Worm (Caenorhabditis elegans) whole organism, late embryonic: ENCODE results near the gene ccch-1.

Experiments
- C08G9.2 ChIP-seq: sonication (generic microtip); optimal IDR thresholded peaks from 2 replicates; lab custom pipeline; 2016; ENCODE audit warnings: mild to moderate bottlenecking, missing genetic modification characterization, moderate library complexity, missing compliant biosample characterization
- F13H6.1 ChIP-seq: sonication (generic microtip); optimal IDR thresholded peaks from 2 replicates; lab custom pipeline; 2016; ENCODE audit warnings: missing genetic modification characterization, missing compliant biosample characterization
- ama-1 ChIP-seq: fragments of 150-350 bp; optimal IDR thresholded peaks from 2 replicates; lab custom pipeline; 2014
- ceh-14 ChIP-seq: sonication (generic microtip); optimal IDR thresholded peaks from 2 replicates; lab custom pipeline; 2016; ENCODE audit warnings: missing genotype, missing genetic modification characterization, missing compliant biosample characterization
- ceh-18 ChIP-seq: sonication (generic microtip); optimal IDR thresholded peaks from 2 replicates; lab custom pipeline; 2016; ENCODE audit warnings: missing genetic modification characterization, missing compliant biosample characterization
- ceh-19 ChIP-seq: fragments of 200-800 bp; sonication (Bioruptor generic); optimal IDR thresholded peaks from 2 replicates; lab custom pipeline; 2018; ENCODE audit warnings: mild to moderate bottlenecking, missing genetic modification characterization, missing compliant biosample characterization
- ceh-2 ChIP-seq: sonication (generic microtip); optimal IDR thresholded peaks from 2 replicates; lab custom pipeline; 2016; ENCODE audit warnings: missing genotype, missing genetic modification characterization, missing compliant biosample characterization
- ceh-22 ChIP-seq: sonication (generic microtip); optimal IDR thresholded peaks from 2 replicates; lab custom pipeline; 2017; ENCODE audit warnings: missing biosample characterization, missing genetic modification characterization
- ceh-31 ChIP-seq: sonication (generic microtip); optimal IDR thresholded peaks from 2 replicates; lab custom pipeline; 2016; ENCODE audit warnings: missing genetic modification characterization, missing compliant biosample characterization
- ceh-34 ChIP-seq: sonication (generic microtip); optimal IDR thresholded peaks from 2 replicates; lab custom pipeline; 2016; ENCODE audit warnings: mild to moderate bottlenecking, missing genetic modification characterization, missing compliant biosample characterization
- ceh-48 ChIP-seq: sonication (generic microtip); optimal IDR thresholded peaks from 2 replicates; lab custom pipeline; 2016; ENCODE audit warnings: missing genetic modification characterization, inconsistent platforms, missing compliant biosample characterization
- ceh-6 ChIP-seq: fragments of 200-800 bp; sonication (Bioruptor generic); optimal IDR thresholded peaks from 2 replicates; lab custom pipeline; 2018; ENCODE audit warnings: mild to moderate bottlenecking, missing genetic modification characterization, missing compliant biosample characterization
- dmd-4 ChIP-seq: sonication (generic microtip); optimal IDR thresholded peaks from 2 replicates; lab custom pipeline; 2016; ENCODE audit warnings: borderline replicate concordance, missing genetic modification characterization, missing compliant biosample characterization
- elt-2 ChIP-seq: sonication (generic microtip); optimal IDR thresholded peaks from 2 replicates; lab custom pipeline; 2016; ENCODE audit warnings: missing genetic modification reagents, missing genetic modification characterization, missing compliant biosample characterization
- elt-4 ChIP-seq: sonication (generic microtip); optimal IDR thresholded peaks from 2 replicates; lab custom pipeline; 2016; ENCODE audit warnings: missing genetic modification characterization, missing compliant biosample characterization
- ets-4 ChIP-seq: sonication (generic microtip); optimal IDR thresholded peaks from 2 replicates; lab custom pipeline; 2016; ENCODE audit warnings: missing genetic modification characterization, missing compliant biosample characterization
- eyg-1 ChIP-seq: sonication (generic microtip); optimal IDR thresholded peaks from 2 replicates; lab custom pipeline; 2016; ENCODE audit warnings: missing genotype, missing genetic modification characterization, missing compliant biosample characterization
- fax-1 ChIP-seq: sonication (generic microtip); optimal IDR thresholded peaks from 2 replicates; lab custom pipeline; 2016; ENCODE audit warnings: missing genotype, missing genetic modification characterization, missing compliant biosample characterization
- hlh-13 ChIP-seq: fragments of 200-800 bp; sonication (Bioruptor generic); optimal IDR thresholded peaks from 2 replicates; lab custom pipeline; 2018; ENCODE audit warnings: mild to moderate bottlenecking, missing genetic modification characterization, missing compliant biosample characterization
- hlh-15 ChIP-seq: sonication (generic microtip); optimal IDR thresholded peaks from 2 replicates; lab custom pipeline; 2016; ENCODE audit warnings: missing genetic modification characterization, missing compliant biosample characterization
- hlh-6 ChIP-seq: sonication (generic microtip); optimal IDR thresholded peaks from 2 replicates; lab custom pipeline; 2016; ENCODE audit warnings: missing genotype, missing genetic modification characterization, missing compliant biosample characterization
- hlh-8 ChIP-seq: sonication (generic microtip); optimal IDR thresholded peaks from 2 replicates; lab custom pipeline; 2016; ENCODE audit warnings: missing genotype, missing genetic modification characterization, missing compliant biosample characterization
- lim-6 ChIP-seq: sonication (generic microtip); optimal IDR thresholded peaks from 2 replicates; lab custom pipeline; 2016; ENCODE audit warnings: missing genetic modification characterization, missing compliant biosample characterization
- lin-11 ChIP-seq: fragments of 200-800 bp; sonication (Bioruptor generic); optimal IDR thresholded peaks from 2 replicates; lab custom pipeline; 2018; ENCODE audit warnings: mild to moderate bottlenecking, missing genetic modification characterization, missing compliant biosample characterization
- nfya-1 ChIP-seq: sonication (generic microtip); optimal IDR thresholded peaks from 2 replicates; lab custom pipeline; 2017; ENCODE audit warnings: missing genetic modification characterization, mild to moderate bottlenecking, missing compliant biosample characterization, antibody characterized with exemption, moderate library complexity
- pax-1 ChIP-seq: fragments of 150-350 bp; optimal IDR thresholded peaks from 2 replicates; lab custom pipeline; 2014; ENCODE audit warnings: missing biosample characterization, missing genetic modification characterization
- pha-2 ChIP-seq: sonication (generic microtip); optimal IDR thresholded peaks from 2 replicates; lab custom pipeline; 2017; ENCODE audit warnings: mild to moderate bottlenecking, missing genetic modification characterization, missing compliant biosample characterization
- ref-2 ChIP-seq: sonication (generic microtip); optimal IDR thresholded peaks from 2 replicates; lab custom pipeline; 2016; ENCODE audit warnings: missing genetic modification characterization, missing compliant biosample characterization
- rnt-1 ChIP-seq: sonication (generic microtip); optimal IDR thresholded peaks from 2 replicates; lab custom pipeline; 2016; ENCODE audit warnings: missing genetic modification characterization, missing compliant biosample characterization
- sdc-2 ChIP-seq: sonication (generic microtip); optimal IDR thresholded peaks from 2 replicates; lab custom pipeline; 2016; ENCODE audit warnings: missing genotype, missing genetic modification characterization, missing compliant biosample characterization
- syd-9 ChIP-seq: sonication (generic microtip); optimal IDR thresholded peaks from 2 replicates; lab custom pipeline; 2016; ENCODE audit warnings: mild to moderate bottlenecking, missing genetic modification characterization, moderate library complexity, missing compliant biosample characterization
- tbx-2 ChIP-seq: sonication (generic microtip); optimal IDR thresholded peaks from 2 replicates; lab custom pipeline; 2016; ENCODE audit warnings: missing genetic modification characterization, missing compliant biosample characterization
- tbx-7 ChIP-seq: sonication (generic microtip); optimal IDR thresholded peaks from 2 replicates; lab custom pipeline; 2016; ENCODE audit warnings: missing genotype, missing genetic modification characterization, missing compliant biosample characterization
- ttx-3 ChIP-seq: sonication (generic microtip); optimal IDR thresholded peaks from 2 replicates; lab custom pipeline; 2016; ENCODE audit warnings: missing genetic modification reagents, missing genetic modification characterization, missing compliant biosample characterization
- unc-42 ChIP-seq: sonication (generic microtip); optimal IDR thresholded peaks from 2 replicates; lab custom pipeline; 2016; ENCODE audit warnings: missing genotype, missing genetic modification characterization, missing compliant biosample characterization
- zip-5 ChIP-seq: sonication (generic microtip); optimal IDR thresholded peaks from 2 replicates; lab custom pipeline; 2016; ENCODE audit warnings: missing genetic modification characterization, missing compliant biosample characterization
- ztf-16 ChIP-seq: sonication (generic microtip); optimal IDR thresholded peaks from 2 replicates; lab custom pipeline; 2017; ENCODE audit warnings: missing genetic modification characterization, missing compliant biosample characterization

The ccch-1 gene

DNA sequence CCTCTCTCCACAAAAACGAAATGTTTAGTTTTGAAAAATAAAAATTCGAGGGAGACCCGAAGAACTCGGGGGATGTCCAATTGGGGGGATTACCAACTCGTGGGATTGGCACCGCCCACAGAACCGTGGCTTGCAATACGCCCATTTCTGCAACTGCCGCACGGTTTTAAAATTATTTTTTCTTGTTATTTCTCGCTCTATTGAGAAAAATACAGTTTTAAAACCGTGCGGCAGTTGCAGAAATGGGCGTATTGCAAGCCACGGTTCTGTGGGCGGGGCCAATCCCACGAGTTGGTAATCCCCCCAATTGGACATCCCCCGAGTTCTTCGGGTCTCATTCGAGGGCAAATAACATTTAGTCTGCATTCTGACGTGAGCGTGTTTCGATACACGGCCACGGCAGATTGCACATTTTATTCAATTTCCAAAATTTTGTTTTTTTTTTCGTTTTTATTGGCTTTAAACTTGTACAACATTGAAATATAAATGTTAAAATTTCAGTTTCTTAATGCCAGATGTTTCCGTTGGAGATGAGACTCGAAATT is 22.7 kb upstream of the ccch-1 start, which contains the start of the genes C55A6.1 and C55A6.10:
C55A6.1 (minus strand) TSS at position 116 of the 545 bp plus-strand sequence.
C55A6.10 (plus strand) TSS at position 495 of the 545 bp plus-strand sequence.
- peak; percentile 92 for TF ChIP-seq ceh-14 (tag; lab: Kevin White, UChicago)
- peak; percentile 70 for TF ChIP-seq F13H6.1
- peak; percentile 17 for TF ChIP-seq ttx-3
- peak; percentile 50 for TF ChIP-seq fax-1 (tag; lab: Kevin White, UChicago)
- peak; percentile 75 for TF ChIP-seq C08G9.2 (tag; lab: Kevin White, UChicago)
- TF ChIP-seq ceh-2 (tag; lab: Kevin White, UChicago), result peak; percentile 80
- peak; percentile 30 for TF ChIP-seq sdc-2 (tag; lab: Kevin White, UChicago)
- peak; percentile 83 for TF ChIP-seq unc-42
- TF ChIP-seq tbx-7 (tag; lab: Kevin White, UChicago), result peak; percentile 62
- TF ChIP-seq ceh-48 (tag; lab: Kevin White, UChicago), result peak; percentile 10
- peak; percentile 73 for TF ChIP-seq nfya-1 (tag; lab: Kevin White, UChicago)
- peak; percentile 19 for TF ChIP-seq ceh-19 (GFP tag; lab: Kevin White, UChicago)
- peak; percentile 93 for TF ChIP-seq tbx-2 (tag; lab: Kevin White, UChicago)
- peak; percentile 82 for TF ChIP-seq lim-6 (tag; lab: Kevin White, UChicago)
- TF ChIP-seq rnt-1, result peak; percentile 71
- TF ChIP-seq ceh-6, result peak; percentile 14
- peak; percentile 32 for TF ChIP-seq hlh-8 (tag; lab: Kevin White, UChicago)
- TF ChIP-seq syd-9 (tag; lab: Kevin White, UChicago), result peak; percentile 36
- TF ChIP-seq ceh-31 (tag; lab: Kevin White, UChicago), result peak; percentile 96
- TF ChIP-seq ceh-34 (tag; lab: Kevin White, UChicago), result peak; percentile 53
- peak; percentile 35 for TF ChIP-seq ceh-18
- peak; percentile 65 for TF ChIP-seq ets-4 (tag; lab: Kevin White, UChicago)
- TF ChIP-seq ref-2, result peak; percentile 88
- peak; percentile 36 for TF ChIP-seq elt-2 (tag; lab: Kevin White, UChicago)
- peak; percentile 43 for TF ChIP-seq zip-5
- peak; percentile 11 for TF ChIP-seq ztf-16 (tag; lab: Kevin White, UChicago)
- peak; percentile 15 for TF ChIP-seq hlh-6 (tag; lab: Kevin White, UChicago)
- TF ChIP-seq dmd-4 (tag; lab: Kevin White, UChicago), result peak; percentile 15

DNA sequence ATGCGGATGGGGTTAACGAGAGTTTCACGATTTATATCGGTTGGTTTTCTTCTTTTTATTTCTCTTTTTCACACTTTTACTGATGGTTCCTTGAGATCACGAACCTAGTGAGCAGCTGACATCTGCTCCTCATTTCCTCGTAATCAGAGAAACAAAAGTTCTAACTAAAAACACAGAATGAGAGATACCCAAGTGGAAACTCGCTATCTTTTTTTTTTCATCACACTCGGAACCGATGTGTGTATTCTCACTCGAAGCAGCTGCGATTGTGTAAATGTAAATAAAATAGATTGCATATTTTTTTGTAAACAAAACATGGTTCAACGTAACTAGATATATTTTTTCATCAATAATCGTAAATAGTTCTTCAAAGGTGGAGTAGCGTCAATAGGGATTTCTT is 21.3 kb upstream of the ccch-1 start:
- no peak for TF ChIP-seq ceh-48 (tag; lab: Kevin White, UChicago)
- TF ChIP-seq ceh-18, result peak; percentile 51

DNA sequence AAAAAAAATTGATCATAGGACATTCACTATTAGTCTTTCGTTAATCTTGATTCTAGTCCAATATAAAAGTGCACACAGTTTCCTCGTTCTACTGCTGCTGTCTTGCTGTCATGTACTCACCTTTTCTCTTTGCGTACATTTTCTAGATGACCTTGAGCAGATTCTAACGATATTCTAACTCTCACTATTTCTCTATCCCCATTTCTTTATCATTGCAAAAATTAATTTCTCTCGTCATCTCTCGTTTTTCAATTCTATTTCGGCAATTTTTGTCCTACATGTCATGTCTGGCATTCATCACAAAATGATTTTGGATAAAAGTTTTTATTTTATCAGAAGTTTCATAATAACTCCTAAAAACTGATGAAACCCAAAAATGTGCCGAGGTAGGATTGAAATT is 18.9 kb upstream of the ccch-1 start, which contains the start of gene ttll-5:
ttll-5 (plus strand) TSS at position 288 of the 400 bp plus-strand sequence.
- TF ChIP-seq lin-11 (tag; lab: Kevin White, UChicago), result no peak
- no peak for TF ChIP-seq pha-2 (tag; lab: Kevin White, UChicago)
- no peak for TF ChIP-seq eyg-1 (tag; lab: Kevin White, UChicago)
- no peak for TF ChIP-seq hlh-15 (tag; lab: Kevin White, UChicago)
- no peak for TF ChIP-seq fax-1 (tag; lab: Kevin White, UChicago)
- no peak for TF ChIP-seq ceh-19 (GFP tag; lab: Kevin White, UChicago)
- no peak for TF ChIP-seq ama-1 (lab: Kevin White, UChicago)
- no peak for TF ChIP-seq hlh-13 (GFP tag; lab: Kevin White, UChicago)
- TF ChIP-seq pax-1, result no peak
- no peak for TF ChIP-seq C08G9.2 (tag; lab: Kevin White, UChicago)
- no peak for TF ChIP-seq elt-4 (tag; lab: Kevin White, UChicago)

DNA sequence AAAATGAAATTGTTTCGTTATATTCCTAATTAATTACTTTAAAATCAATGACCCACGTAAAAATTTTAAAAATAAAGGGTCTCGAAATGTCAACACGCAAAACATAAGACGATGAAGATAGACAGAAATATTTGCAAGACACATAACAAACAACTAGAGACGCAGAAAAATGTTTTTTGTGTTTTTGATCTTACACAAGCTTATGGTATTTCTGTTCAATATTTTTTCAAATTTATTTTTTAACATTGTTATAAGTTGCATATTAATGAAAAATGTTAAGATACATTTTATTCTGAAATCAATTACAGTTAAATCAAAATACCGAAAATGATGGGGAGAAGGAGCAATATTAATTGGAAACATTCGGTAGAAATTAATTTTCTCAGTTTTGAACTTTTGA is 14.2 kb upstream of the ccch-1 start, which contains the start of gene C55A6.3:
C55A6.3 (minus strand) TSS at position 101 of the 400 bp plus-strand sequence.
- no peak for TF ChIP-seq F13H6.1
- no peak for TF ChIP-seq ceh-6
- no peak for TF ChIP-seq tbx-7 (tag; lab: Kevin White, UChicago)
- TF ChIP-seq ceh-48 (tag; lab: Kevin White, UChicago), result no peak
- TF ChIP-seq ceh-22, result no peak
